Fruit fly (Drosophila melanogaster) whole organism, embryonic: ENCODE results near the gene CG16775.

Experiments used
- Aef1 ChIP-seq: fragments of 200-800 bp; sonication (Bioruptor generic); IDR thresholded peaks from 3 replicates; pipeline ENCODE4 v1.3.6; 2022; ENCODE audit warnings: missing biosample characterization, missing genetic modification characterization
- Bdp1 ChIP-seq: fragments of 200-800 bp; sonication (Bioruptor generic); optimal IDR thresholded peaks from 3 replicates; lab custom pipeline; 2016; ENCODE audit warnings: missing biosample characterization, missing genetic modification characterization
- CG13287 ChIP-seq: fragments of 200-800 bp; sonication (Bioruptor generic); IDR thresholded peaks from 2 replicates; pipeline ENCODE4 v1.3.6; 2022; ENCODE audit warnings: missing biosample characterization, missing genetic modification characterization; ENCODE audit not compliant: partially characterized antibody
- CG14710 ChIP-seq: fragments of 200-800 bp; sonication (Bioruptor generic); optimal IDR thresholded peaks from 3 replicates; lab custom pipeline; 2019; ENCODE audit warnings: missing biosample characterization, mild to moderate bottlenecking, missing genetic modification characterization, moderate library complexity
- CG1602 ChIP-seq: fragments of 200-800 bp; sonication (Bioruptor generic); optimal IDR thresholded peaks from 3 replicates; lab custom pipeline; 2016; ENCODE audit warnings: missing biosample characterization, missing genetic modification characterization
- CG1647 ChIP-seq: fragments of 200-800 bp; sonication (Bioruptor generic); optimal IDR thresholded peaks from 3 replicates; lab custom pipeline; 2016; ENCODE audit warnings: missing biosample characterization, missing genetic modification characterization
- CG17186 ChIP-seq: fragments of 200-800 bp; sonication (Bioruptor generic); optimal IDR thresholded peaks from 3 replicates; lab custom pipeline; 2017; ENCODE audit warnings: missing biosample characterization, missing genetic modification reagents, missing genetic modification characterization
- CG17568 ChIP-seq: fragments of 200-800 bp; sonication (Bioruptor generic); optimal IDR thresholded peaks from 2 replicates; lab custom pipeline; 2018; ENCODE audit warnings: missing biosample characterization, mild to moderate bottlenecking, missing genetic modification characterization, moderate library complexity
- CG17912 ChIP-seq: fragments of 200-800 bp; sonication (Bioruptor generic); optimal IDR thresholded peaks from 2 replicates; lab custom pipeline; 2018; ENCODE audit warnings: missing biosample characterization, mild to moderate bottlenecking, missing genetic modification characterization
- CG18011 ChIP-seq: fragments of 200-800 bp; sonication (Bioruptor generic); optimal IDR thresholded peaks from 2 replicates; lab custom pipeline; 2017; ENCODE audit warnings: missing biosample characterization, missing genetic modification characterization, mild to moderate bottlenecking, moderate library complexity, missing genotype
- CG1832 ChIP-seq: fragments of 200-800 bp; sonication (Bioruptor generic); optimal IDR thresholded peaks from 2 replicates; lab custom pipeline; 2017; ENCODE audit warnings: missing biosample characterization, mild to moderate bottlenecking, missing genetic modification characterization, inconsistent platforms
- CG2202 ChIP-seq: fragments of 200-800 bp; sonication (Bioruptor generic); optimal IDR thresholded peaks from 2 replicates; lab custom pipeline; 2018; ENCODE audit warnings: missing biosample characterization, mild to moderate bottlenecking, missing genetic modification characterization
- CG3065 ChIP-seq: fragments of 200-800 bp; sonication (Bioruptor generic); optimal IDR thresholded peaks from 2 replicates; lab custom pipeline; 2016; ENCODE audit warnings: missing biosample characterization, missing genetic modification characterization
- CG3163 ChIP-seq: fragments of 200-800 bp; sonication (Bioruptor generic); optimal IDR thresholded peaks from 3 replicates; lab custom pipeline; 2016; ENCODE audit warnings: missing biosample characterization, missing genetic modification characterization
- CG34422 ChIP-seq: fragments of 200-800 bp; sonication (Bioruptor generic); IDR thresholded peaks from 3 replicates; pipeline ENCODE4 v1.3.6; 2022; ENCODE audit warnings: missing biosample characterization, missing genetic modification characterization
- CG3995 ChIP-seq: fragments of 200-800 bp; sonication (Bioruptor generic); optimal IDR thresholded peaks from 3 replicates; lab custom pipeline; 2016; ENCODE audit warnings: missing biosample characterization, missing genetic modification characterization
- CG7745 ChIP-seq: fragments of 200-800 bp; sonication (Bioruptor generic); optimal IDR thresholded peaks from 2 replicates; lab custom pipeline; 2018; ENCODE audit warnings: missing biosample characterization, mild to moderate bottlenecking, missing genetic modification characterization, moderate library complexity
- CG7839 ChIP-seq: fragments of 200-800 bp; sonication (Bioruptor generic); optimal IDR thresholded peaks from 3 replicates; lab custom pipeline; 2018; ENCODE audit warnings: missing biosample characterization, mild to moderate bottlenecking, missing genetic modification characterization, moderate library complexity
- CG8089 ChIP-seq: fragments of 200-800 bp; sonication (Bioruptor generic); optimal IDR thresholded peaks from 3 replicates; lab custom pipeline; 2016; ENCODE audit warnings: missing biosample characterization, missing genetic modification characterization
- Chrac-16 ChIP-seq: fragments of 200-800 bp; sonication (Bioruptor generic); optimal IDR thresholded peaks from 3 replicates; lab custom pipeline; 2016; ENCODE audit warnings: missing biosample characterization, missing genetic modification characterization
- CoRest ChIP-seq: fragments of 200-800 bp; sonication (Bioruptor generic); optimal IDR thresholded peaks from 3 replicates; lab custom pipeline; 2018; ENCODE audit warnings: missing biosample characterization, mild to moderate bottlenecking, missing genetic modification characterization, moderate library complexity
- Dp ChIP-seq: fragments of 200-800 bp; sonication (Bioruptor generic); optimal IDR thresholded peaks from 2 replicates; lab custom pipeline; 2018; ENCODE audit warnings: missing biosample characterization, mild to moderate bottlenecking, missing genetic modification characterization, moderate library complexity
- Drgx ChIP-seq: fragments of 200-800 bp; sonication (Bioruptor generic); IDR thresholded peaks from 2 replicates; pipeline ENCODE4 v1.3.6; 2022; ENCODE audit warnings: missing biosample characterization, missing genetic modification characterization
- Fer2 ChIP-seq: fragments of 200-800 bp; sonication (Bioruptor generic); optimal IDR thresholded peaks from 2 replicates; lab custom pipeline; 2018; ENCODE audit warnings: missing biosample characterization, mild to moderate bottlenecking, missing genetic modification characterization, moderate library complexity
- HmgZ ChIP-seq: fragments of 200-800 bp; sonication (Bioruptor generic); optimal IDR thresholded peaks from 2 replicates; lab custom pipeline; 2018; ENCODE audit warnings: missing biosample characterization, mild to moderate bottlenecking, missing genetic modification characterization
- Hmr ChIP-seq: fragments of 200-800 bp; sonication (Bioruptor generic); optimal IDR thresholded peaks from 3 replicates; lab custom pipeline; 2017; ENCODE audit warnings: mild to moderate bottlenecking, missing biosample characterization, missing genetic modification reagents, missing genetic modification characterization
- MESR4 ChIP-seq: fragments of 200-800 bp; sonication (Bioruptor generic); optimal IDR thresholded peaks from 2 replicates; lab custom pipeline; 2018; ENCODE audit warnings: missing biosample characterization, mild to moderate bottlenecking, missing genetic modification characterization, moderate library complexity
- Myb ChIP-seq: fragments of 200-800 bp; sonication (Bioruptor generic); optimal IDR thresholded peaks from 2 replicates; lab custom pipeline; 2016; ENCODE audit warnings: missing biosample characterization, missing genetic modification characterization
- NC2α ChIP-seq: fragments of 200-800 bp; sonication (Bioruptor generic); optimal IDR thresholded peaks from 2 replicates; lab custom pipeline; 2016; ENCODE audit warnings: missing biosample characterization, missing genetic modification characterization
- Neu2 ChIP-seq: fragments of 200-800 bp; sonication (Bioruptor generic); optimal IDR thresholded peaks from 3 replicates; lab custom pipeline; 2016; ENCODE audit warnings: missing biosample characterization, missing genetic modification characterization, borderline replicate concordance
- NfI ChIP-seq: fragments of 200-800 bp; sonication (Bioruptor generic); optimal IDR thresholded peaks from 3 replicates; lab custom pipeline; 2018; ENCODE audit warnings: missing biosample characterization, mild to moderate bottlenecking, missing genetic modification characterization, moderate library complexity
- ab ChIP-seq: fragments of 200-800 bp; sonication (Bioruptor generic); optimal IDR thresholded peaks from 2 replicates; lab custom pipeline; 2016; ENCODE audit warnings: missing biosample characterization, missing genetic modification characterization
- ase ChIP-seq: fragments of 200-800 bp; sonication (Bioruptor generic); IDR thresholded peaks from 3 replicates; pipeline ENCODE4 v1.3.6; 2022; ENCODE audit warnings: missing biosample characterization, missing genetic modification characterization
- bab2 ChIP-seq: fragments of 200-800 bp; sonication (Bioruptor generic); optimal IDR thresholded peaks from 2 replicates; lab custom pipeline; 2016; ENCODE audit warnings: missing biosample characterization, missing genetic modification characterization
- caup ChIP-seq: fragments of 200-800 bp; sonication (Bioruptor generic); optimal IDR thresholded peaks from 3 replicates; lab custom pipeline; 2017; ENCODE audit warnings: missing biosample characterization, mild to moderate bottlenecking, missing genetic modification characterization, moderate library complexity; ENCODE audit not compliant: severe bottlenecking
- her ChIP-seq: fragments of 200-800 bp; sonication (Bioruptor generic); optimal IDR thresholded peaks from 2 replicates; lab custom pipeline; 2016; ENCODE audit warnings: missing biosample characterization, missing genetic modification characterization
- kah ChIP-seq: fragments of 200-800 bp; sonication (Bioruptor generic); optimal IDR thresholded peaks from 2 replicates; lab custom pipeline; 2018; ENCODE audit warnings: missing biosample characterization, mild to moderate bottlenecking, missing genetic modification characterization
- klu ChIP-seq: fragments of 200-800 bp; sonication (Bioruptor generic); IDR thresholded peaks from 2 replicates; pipeline ENCODE4 v1.3.6; 2022; ENCODE audit warnings: missing biosample characterization, missing genetic modification characterization
- odd ChIP-seq: fragments of 200-800 bp; sonication (Bioruptor generic); optimal IDR thresholded peaks from 2 replicates; lab custom pipeline; 2017; ENCODE audit warnings: missing biosample characterization, mild to moderate bottlenecking, missing genetic modification characterization
- pros ChIP-seq: fragments of 200-800 bp; sonication (Bioruptor generic); optimal IDR thresholded peaks from 3 replicates; lab custom pipeline; 2019; ENCODE audit warnings: missing biosample characterization, mild to moderate bottlenecking, missing genetic modification characterization, moderate library complexity
- ranshi ChIP-seq: fragments of 200-800 bp; sonication (Bioruptor generic); IDR thresholded peaks from 2 replicates; pipeline ENCODE4 v1.3.6; 2022; ENCODE audit warnings: missing biosample characterization, missing genetic modification characterization
- row ChIP-seq: fragments of 200-800 bp; sonication (Bioruptor generic); IDR thresholded peaks from 3 replicates; pipeline ENCODE4 v1.3.6; 2022; ENCODE audit warnings: missing biosample characterization, missing genetic modification characterization
- sim ChIP-seq: fragments of 200-800 bp; sonication (Bioruptor generic); IDR thresholded peaks from 2 replicates; pipeline ENCODE4 v1.3.6; 2022; ENCODE audit warnings: missing biosample characterization, missing genetic modification characterization
- sisA ChIP-seq: fragments of 200-800 bp; sonication (Bioruptor generic); IDR thresholded peaks from 2 replicates; pipeline ENCODE4 v1.3.6; 2022; ENCODE audit warnings: missing biosample characterization, missing genetic modification characterization
- sna ChIP-seq: fragments of 200-800 bp; sonication (Bioruptor generic); IDR thresholded peaks from 2 replicates; pipeline ENCODE4 v1.3.6; 2022; ENCODE audit warnings: missing biosample characterization, missing genetic modification characterization; ENCODE audit not compliant: partially characterized antibody
- so ChIP-seq: fragments of 200-800 bp; sonication (Bioruptor generic); IDR thresholded peaks from 3 replicates; pipeline ENCODE4 v1.3.6; 2022; ENCODE audit warnings: missing biosample characterization, missing genetic modification characterization
- tap ChIP-seq: fragments of 200-800 bp; optimal IDR thresholded peaks from 3 replicates; lab custom pipeline; 2019; ENCODE audit warnings: missing biosample characterization, mild to moderate bottlenecking, missing genetic modification characterization, moderate library complexity
- tin ChIP-seq: fragments of 200-800 bp; sonication (Bioruptor generic); optimal IDR thresholded peaks from 3 replicates; lab custom pipeline; 2016; ENCODE audit warnings: missing biosample characterization, missing genetic modification characterization
- tio ChIP-seq: fragments of 200-800 bp; sonication (Bioruptor generic); optimal IDR thresholded peaks from 2 replicates; lab custom pipeline; 2017; ENCODE audit warnings: missing biosample characterization, missing genetic modification characterization, inconsistent platforms
- toy ChIP-seq: fragments of 200-800 bp; sonication (Bioruptor generic); IDR thresholded peaks from 2 replicates; pipeline ENCODE4 v1.3.6; 2022; ENCODE audit warnings: missing biosample characterization, missing genetic modification characterization
- tx ChIP-seq: fragments of 200-800 bp; sonication (Bioruptor generic); optimal IDR thresholded peaks from 2 replicates; lab custom pipeline; 2016; ENCODE audit warnings: missing biosample characterization, missing genetic modification characterization

Gene CG16775

DNA sequence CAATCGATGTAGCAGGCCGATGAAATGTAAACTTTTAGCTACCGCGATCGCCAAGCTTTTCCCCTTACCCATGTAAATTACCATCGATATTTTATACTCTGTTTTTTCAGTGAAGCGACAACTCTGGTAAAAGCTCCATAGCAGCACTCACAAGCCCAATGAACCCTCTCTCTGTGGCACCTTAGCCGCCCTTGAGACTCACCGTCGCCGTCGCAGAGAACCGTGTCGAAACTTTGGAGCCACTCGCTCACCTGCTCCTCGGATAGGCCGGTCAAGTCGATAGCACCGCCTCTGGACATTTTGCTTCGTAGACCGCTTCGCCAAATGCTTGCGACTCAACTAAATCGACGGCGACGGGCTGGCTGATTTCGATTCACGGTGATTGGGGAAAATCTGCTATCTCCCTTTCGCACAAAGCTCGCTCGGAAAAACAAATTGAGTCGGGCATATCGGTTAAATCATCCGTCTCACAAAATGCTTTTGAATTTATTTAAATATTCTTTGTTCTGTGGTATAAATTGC, 45.3 kb downstream of the CG16775 start, which contains the start of gene CG5577 (continued):
- no peak for TF ChIP-seq ab (GFP tag; lab: Kevin White, UChicago)
- peak; percentile 38 for TF ChIP-seq CG1832 (GFP tag; lab: Kevin White, UChicago)
- TF ChIP-seq ase (GFP tag; lab: Robert Waterston, UW) = peak; percentile 39; the same call in 1 of the 3 replicates
- TF ChIP-seq CG17568 = no peak
- peak; percentile 38 for TF ChIP-seq pros (GFP tag; lab: Kevin White, UChicago)
- TF ChIP-seq MESR4 (GFP tag; lab: Kevin White, UChicago) = no peak
- no peak for TF ChIP-seq toy
- TF ChIP-seq CG18011 (GFP tag; lab: Kevin White, UChicago) = no peak
- no peak for TF ChIP-seq NC2α
- TF ChIP-seq CG3995 (GFP tag; lab: Kevin White, UChicago) = peak; percentile 75
- TF ChIP-seq row (GFP tag; lab: Robert Waterston, UW) = peak; percentile 74
- peak; percentile 78 for TF ChIP-seq sna (GFP tag; lab: Robert Waterston, UW)
- no peak for TF ChIP-seq CoRest (tag; lab: Kevin White, UChicago)
- TF ChIP-seq tin = no peak
- TF ChIP-seq CG7745 (tag; lab: Kevin White, UChicago) = no peak
- TF ChIP-seq kah = no peak
- TF ChIP-seq sisA = no peak
- TF ChIP-seq tap (tag; lab: Kevin White, UChicago) = no peak
- no peak for TF ChIP-seq Drgx (GFP tag; lab: Robert Waterston, UW)
- TF ChIP-seq CG13287 = peak; percentile 90
- no peak for TF ChIP-seq CG1602
- no peak for TF ChIP-seq CG14710 (tag; lab: Kevin White, UChicago)
- TF ChIP-seq CG17912 (GFP tag; lab: Kevin White, UChicago) = no peak
- no peak for TF ChIP-seq CG2202 (tag; lab: Kevin White, UChicago)
- peak; percentile 75 for TF ChIP-seq HmgZ (tag; lab: Kevin White, UChicago)
- no peak for TF ChIP-seq Dp
- no peak for TF ChIP-seq CG3065 (GFP tag; lab: Kevin White, UChicago)
- no peak for TF ChIP-seq tx (GFP tag; lab: Kevin White, UChicago)
- no peak for TF ChIP-seq Neu2 (GFP tag; lab: Kevin White, UChicago)
- no peak for TF ChIP-seq CG8089 (GFP tag; lab: Kevin White, UChicago)
- TF ChIP-seq CG17186 = no peak
- TF ChIP-seq Myb (GFP tag; lab: Kevin White, UChicago) = peak; percentile 10
- no peak for TF ChIP-seq bab2 (GFP tag; lab: Kevin White, UChicago)
- peak; percentile 50 for TF ChIP-seq caup (GFP tag; lab: Kevin White, UChicago)
- no peak for TF ChIP-seq sim (GFP tag; lab: Robert Waterston, UW)
- no peak for TF ChIP-seq CG1647 (GFP tag; lab: Kevin White, UChicago)
- no peak for TF ChIP-seq ranshi (GFP tag; lab: Robert Waterston, UW)
- TF ChIP-seq tio (GFP tag; lab: Kevin White, UChicago) = no peak
- peak; percentile 46 for TF ChIP-seq Hmr
- TF ChIP-seq odd (GFP tag; lab: Kevin White, UChicago) = peak; percentile 10
- TF ChIP-seq her = peak; percentile 12
- TF ChIP-seq Aef1 (GFP tag; lab: Robert Waterston, UW) = no peak
- TF ChIP-seq Chrac-16 (GFP tag; lab: Kevin White, UChicago) = no peak
- TF ChIP-seq klu (GFP tag; lab: Robert Waterston, UW) = no peak
- peak; percentile 14 for TF ChIP-seq CG3163 (GFP tag; lab: Kevin White, UChicago)
- peak; percentile 41; the same call in 1 of the 3 replicates for TF ChIP-seq CG34422
- no peak for TF ChIP-seq Fer2 (tag; lab: Kevin White, UChicago)
- no peak for TF ChIP-seq Bdp1 (GFP tag; lab: Kevin White, UChicago)
- TF ChIP-seq NfI (GFP tag; lab: Kevin White, UChicago) = peak; percentile 21
- no peak for TF ChIP-seq so (GFP tag; lab: Robert Waterston, UW)
- TF ChIP-seq CG7839 (tag; lab: Kevin White, UChicago) = no peak
